Fruit fly (Drosophila melanogaster): Measurements from ENCODE around the gene CG16952.
A peak's percentile ranks its signal among the peaks of the same experiment; 100 is the strongest.

CG16952 gene

dm6 chrX:15869843-15870242, at the start of gene CG16952:
Gene CG16952 (plus strand): TSS chrX:15870183.
- TF ChIP-seq CG7987 (GFP tag; optimal IDR thresholded peaks at IDR 0.05) (no peak), Dip2 (GFP tag; IDR thresholded peaks at IDR 0.05) (no peak), Dp (GFP tag; optimal IDR thresholded peaks at IDR 0.05) (peak; percentile 56), unc-4 (GFP tag; IDR thresholded peaks at IDR 0.05; ENCODE audit: partially characterized antibody) (peak; percentile 89), onecut (GFP tag; IDR thresholded peaks at IDR 0.05) (no peak), CG30020 (tag; optimal IDR thresholded peaks at IDR 0.05) (peak; percentile 92), CG12219 (GFP tag; optimal IDR thresholded peaks at IDR 0.05) (no peak), Ets65A (GFP tag) (no peak), Atf-2 (GFP tag; optimal IDR thresholded peaks at IDR 0.05) (no peak), ssp (GFP tag; IDR thresholded peaks at IDR 0.05) (peak; percentile 91), bowl (GFP tag; IDR thresholded peaks at IDR 0.05) (no peak), CG2875 (GFP tag; optimal IDR thresholded peaks at IDR 0.05) (no peak), CG14441 (GFP tag; IDR thresholded peaks at IDR 0.05) (no peak), CG8765 (GFP tag; IDR thresholded peaks at IDR 0.05) (no peak), chinmo (GFP tag; IDR thresholded peaks at IDR 0.05; ENCODE audit: partially characterized antibody) (0 out of 4 replicates have a peak, but pooled peaks have one; percentile 59), CG4854 (GFP tag; optimal IDR thresholded peaks at IDR 0.05) (no peak), ab (GFP tag; optimal IDR thresholded peaks at IDR 0.05) (no peak), gsb-n (tag; optimal IDR thresholded peaks at IDR 0.05) (no peak), CG11695 (GFP tag; IDR thresholded peaks at IDR 0.05) (no peak), hth (optimal IDR thresholded peaks at IDR 0.05) (no peak), CG15269 (tag; optimal IDR thresholded peaks at IDR 0.05) (no peak), CG3281 (GFP tag; optimal IDR thresholded peaks at IDR 0.05) (no peak), ci (GFP tag; IDR thresholded peaks at IDR 0.05) (no peak), crp (GFP tag; optimal IDR thresholded peaks at IDR 0.05) (peak in 1 of 2 experiments; percentile 41), CG10274 (GFP tag; optimal IDR thresholded peaks at IDR 0.05) (no peak), CG15601 (tag; optimal IDR thresholded peaks at IDR 0.05) (peak; percentile 16), C15 (GFP tag; IDR thresholded peaks at IDR 0.05) (no peak), Aef1 (GFP tag; IDR thresholded peaks at IDR 0.05) (no peak), Neu2 (GFP tag; optimal IDR thresholded peaks at IDR 0.05; ENCODE audit: borderline replicate concordance) (no peak), MBD-R2 (GFP tag; IDR thresholded peaks at IDR 0.05) (0 out of 2 replicates have a peak, but pooled peaks have one; percentile 20), CG18011 (GFP tag; optimal IDR thresholded peaks at IDR 0.05) (no peak), Stat92E (GFP tag; optimal IDR thresholded peaks at IDR 0.05) (no peak), Eip74EF (GFP tag; optimal IDR thresholded peaks at IDR 0.05) (no peak), tll (GFP tag; optimal IDR thresholded peaks at IDR 0.05) (no peak), Meics (GFP tag; optimal IDR thresholded peaks at IDR 0.05) (no peak), CG17385 (GFP tag; optimal IDR thresholded peaks at IDR 0.05) (no peak), Hr51 (GFP tag; optimal IDR thresholded peaks at IDR 0.05) (no peak), cwo (GFP tag; optimal IDR thresholded peaks at IDR 0.05) (no peak), Hr3 (GFP tag; optimal IDR thresholded peaks at IDR 0.05) (no peak), cas (GFP tag; IDR thresholded peaks at IDR 0.05) (no peak), CG18262 (tag; optimal IDR thresholded peaks at IDR 0.05) (no peak), pros (GFP tag; optimal IDR thresholded peaks at IDR 0.05) (no peak), CG17912 (GFP tag; optimal IDR thresholded peaks at IDR 0.05) (no peak), CG8478 (optimal IDR thresholded peaks at IDR 0.05) (no peak), Fer2 (tag; optimal IDR thresholded peaks at IDR 0.05) (no peak), Usf (GFP tag; optimal IDR thresholded peaks at IDR 0.05) (no peak), CG13894 (tag; optimal IDR thresholded peaks at IDR 0.05) (no peak), hbn (GFP tag; IDR thresholded peaks at IDR 0.05; ENCODE audit: partially characterized antibody) (peak; percentile 83), CG14050 (GFP tag; IDR thresholded peaks at IDR 0.05) (no peak), wor (GFP tag; IDR thresholded peaks at IDR 0.05) (no peak), gcm (GFP tag; optimal IDR thresholded peaks at IDR 0.05) (no peak)

Measured in whole organism, embryonic.